Worm (Caenorhabditis elegans) whole organism, young adult: ENCODE results near the gene pas-2.

ENCODE experiments used
- B0261.1 ChIP-seq: sonication (generic microtip); optimal IDR thresholded peaks from 2 replicates; lab custom pipeline; 2016; ENCODE audit warnings: mild to moderate bottlenecking, missing genetic modification characterization, moderate library complexity, missing compliant biosample characterization
- C06A6.2 ChIP-seq: fragments of 200-800 bp; sonication (Bioruptor generic); conservative IDR thresholded peaks from 2 replicates; pipeline ENCODE4 v1.3.6; 2022; ENCODE audit warnings: missing genetic modification characterization, missing compliant biosample characterization
- D2030.7 ChIP-seq: fragments of 200-800 bp; sonication (Bioruptor generic); IDR thresholded peaks from 2 replicates; pipeline ENCODE4 v1.3.6; 2022; ENCODE audit warnings: missing genetic modification reagents, missing genetic modification characterization, missing compliant biosample characterization
- F10E7.11 ChIP-seq: sonication (generic microtip); optimal IDR thresholded peaks from 2 replicates; lab custom pipeline; 2017; ENCODE audit warnings: mild to moderate bottlenecking, missing genetic modification characterization, moderate library complexity, missing compliant biosample characterization
- F23B12.7 ChIP-seq: sonication (generic microtip); optimal IDR thresholded peaks from 2 replicates; lab custom pipeline; 2017; ENCODE audit warnings: missing genetic modification characterization, mild to moderate bottlenecking, missing compliant biosample characterization, antibody characterized with exemption, moderate library complexity; ENCODE audit not compliant: insufficient read depth
- F33H1.4 ChIP-seq: fragments of 200-800 bp; sonication (Bioruptor generic); IDR thresholded peaks from 2 replicates; pipeline ENCODE4 v1.3.6; 2022; ENCODE audit warnings: missing genetic modification reagents, missing genetic modification characterization, missing compliant biosample characterization
- F37B4.10 ChIP-seq: fragments of 200-800 bp; sonication (Bioruptor generic); IDR thresholded peaks from 2 replicates; pipeline ENCODE4 v1.3.6; 2022; ENCODE audit warnings: missing genetic modification characterization, missing compliant biosample characterization
- F49E8.2 ChIP-seq: sonication (generic microtip); optimal IDR thresholded peaks from 3 replicates; lab custom pipeline; 2017; ENCODE audit warnings: missing genetic modification characterization, mild to moderate bottlenecking, missing compliant biosample characterization, antibody characterized with exemption, moderate library complexity; ENCODE audit not compliant: insufficient read depth
- F52B5.7 ChIP-seq: sonication (generic microtip); optimal IDR thresholded peaks from 2 replicates; lab custom pipeline; 2016; ENCODE audit warnings: mild to moderate bottlenecking, missing genetic modification characterization, missing compliant biosample characterization
- F55B11.4 ChIP-seq: sonication (generic microtip); optimal IDR thresholded peaks from 2 replicates; lab custom pipeline; 2016; ENCODE audit warnings: missing compliant biosample characterization, missing genetic modification characterization, borderline replicate concordance; ENCODE audit not compliant: insufficient read depth
- Y79H2A.3 ChIP-seq: fragments of 200-800 bp; sonication (Bioruptor generic); conservative IDR thresholded peaks from 2 replicates; pipeline ENCODE4 v1.3.6; 2022; ENCODE audit warnings: missing genetic modification reagents, missing genetic modification characterization, missing compliant biosample characterization
- Y95B8A.8 ChIP-seq: fragments of 200-800 bp; sonication (Bioruptor generic); IDR thresholded peaks from 2 replicates; pipeline ENCODE4 v1.3.6; 2022; ENCODE audit warnings: missing genetic modification reagents, missing genetic modification characterization, missing compliant biosample characterization
- akir-1 ChIP-seq: fragments of 200-800 bp; sonication (Bioruptor generic); optimal IDR thresholded peaks from 2 replicates; lab custom pipeline; 2018; ENCODE audit warnings: mild to moderate bottlenecking, missing genetic modification characterization, moderate library complexity, missing compliant biosample characterization
- attf-5 ChIP-seq: fragments of 200-800 bp; sonication (Bioruptor generic); optimal IDR thresholded peaks from 2 replicates; lab custom pipeline; 2018; ENCODE audit warnings: mild to moderate bottlenecking, missing genetic modification characterization, missing compliant biosample characterization
- bed-1 ChIP-seq: fragments of 200-800 bp; sonication (Bioruptor generic); IDR thresholded peaks from 2 replicates; pipeline ENCODE4 v1.3.6; 2022; ENCODE audit warnings: missing genetic modification reagents, missing genetic modification characterization, missing compliant biosample characterization
- bed-2 ChIP-seq: fragments of 200-800 bp; sonication (Bioruptor generic); IDR thresholded peaks from 2 replicates; pipeline ENCODE4 v1.3.6; 2022; ENCODE audit warnings: missing genetic modification reagents, missing genetic modification characterization, missing compliant biosample characterization
- cebp-2 ChIP-seq: fragments of 200-800 bp; sonication (Bioruptor generic); IDR thresholded peaks from 2 replicates; pipeline ENCODE4 v1.3.6; 2022; ENCODE audit warnings: missing genetic modification characterization, missing compliant biosample characterization
- ceh-100 ChIP-seq: fragments of 200-800 bp; sonication (Bioruptor generic); IDR thresholded peaks from 2 replicates; pipeline ENCODE4 v1.3.6; 2022; ENCODE audit warnings: missing genetic modification reagents, missing genetic modification characterization, missing compliant biosample characterization
- ceh-27 ChIP-seq: fragments of 200-800 bp; sonication (Bioruptor generic); optimal IDR thresholded peaks from 2 replicates; lab custom pipeline; 2018; ENCODE audit warnings: mild to moderate bottlenecking, missing genetic modification characterization, moderate library complexity, missing compliant biosample characterization
- ceh-40 ChIP-seq: fragments of 200-800 bp; sonication (Bioruptor generic); IDR thresholded peaks from 2 replicates; pipeline ENCODE4 v1.3.6; 2022; ENCODE audit warnings: missing genetic modification characterization, missing compliant biosample characterization
- die-1 ChIP-seq: sonication (generic microtip); optimal IDR thresholded peaks from 2 replicates; lab custom pipeline; 2016; ENCODE audit warnings: missing genotype, mild to moderate bottlenecking, missing genetic modification characterization, missing compliant biosample characterization
- dox-1 ChIP-seq: fragments of 200-800 bp; sonication (Bioruptor generic); IDR thresholded peaks from 2 replicates; pipeline ENCODE4 v1.3.6; 2022; ENCODE audit warnings: missing genetic modification reagents, missing genetic modification characterization, missing compliant biosample characterization
- gei-17 ChIP-seq: fragments of 200-800 bp; sonication (Bioruptor generic); optimal IDR thresholded peaks from 2 replicates; lab custom pipeline; 2018; ENCODE audit warnings: mild to moderate bottlenecking, missing genetic modification characterization, missing compliant biosample characterization
- hsf-1 ChIP-seq: fragments of 200-800 bp; sonication (Bioruptor generic); IDR thresholded peaks from 2 replicates; pipeline ENCODE4 v1.3.6; 2022; ENCODE audit warnings: missing genetic modification reagents, missing genetic modification characterization, missing compliant biosample characterization
- let-526 ChIP-seq: fragments of 200-800 bp; sonication (Bioruptor generic); IDR thresholded peaks from 2 replicates; pipeline ENCODE4 v1.3.6; 2022; ENCODE audit warnings: missing genetic modification reagents, missing genetic modification characterization, missing compliant biosample characterization
- let-607 ChIP-seq, 2 experiments: fragments of 200-800 bp in 1 of 2; sonication (Bioruptor generic) in 1 of 2; sonication (generic microtip) in 1 of 2; optimal IDR thresholded peaks; 2 replicates each; lab custom pipeline; 2016 to 2018; ENCODE audit warnings: mild to moderate bottlenecking in 2 of 2, missing compliant biosample characterization in 2 of 2, missing genetic modification characterization in 2 of 2, moderate library complexity in 2 of 2, missing genotype in 1 of 2
- lin-26 ChIP-seq: fragments of 200-800 bp; sonication (Bioruptor generic); IDR thresholded peaks from 2 replicates; pipeline ENCODE4 v1.3.6; 2022; ENCODE audit warnings: missing genetic modification reagents, missing genetic modification characterization, missing compliant biosample characterization
- lsl-1 ChIP-seq: fragments of 200-800 bp; sonication (Bioruptor generic); optimal IDR thresholded peaks from 2 replicates; lab custom pipeline; 2018; ENCODE audit warnings: mild to moderate bottlenecking, missing genetic modification characterization, moderate library complexity, missing compliant biosample characterization
- lsy-27 ChIP-seq: sonication (generic microtip); optimal IDR thresholded peaks from 2 replicates; lab custom pipeline; 2017; ENCODE audit warnings: missing genetic modification characterization, mild to moderate bottlenecking, missing compliant biosample characterization, antibody characterized with exemption, missing genotype, borderline replicate concordance; ENCODE audit not compliant: insufficient read depth
- madf-8 ChIP-seq: fragments of 200-800 bp; sonication (Bioruptor generic); conservative IDR thresholded peaks from 2 replicates; pipeline ENCODE4 v1.3.6; 2022; ENCODE audit warnings: missing genetic modification reagents, missing genetic modification characterization, missing compliant biosample characterization
- mcd-1 ChIP-seq: fragments of 200-800 bp; sonication (Bioruptor generic); IDR thresholded peaks from 2 replicates; pipeline ENCODE4 v1.3.6; 2022; ENCODE audit warnings: missing genetic modification reagents, missing genetic modification characterization, missing compliant biosample characterization
- mes-4 ChIP-seq: sonication (generic microtip); optimal IDR thresholded peaks from 2 replicates; lab custom pipeline; 2016; ENCODE audit warnings: missing genotype, missing genetic modification characterization, missing compliant biosample characterization
- nfya-1 ChIP-seq: sonication (generic microtip); optimal IDR thresholded peaks from 2 replicates; lab custom pipeline; 2017; ENCODE audit warnings: antibody characterized with exemption, missing compliant biosample characterization, missing genetic modification characterization, borderline replicate concordance; ENCODE audit not compliant: insufficient read depth
- nfyb-1 ChIP-seq: fragments of 200-800 bp; sonication (Bioruptor generic); IDR thresholded peaks from 2 replicates; pipeline ENCODE4 v1.3.6; 2022; ENCODE audit warnings: missing genetic modification reagents, missing genetic modification characterization, missing compliant biosample characterization
- nhr-120 ChIP-seq: fragments of 200-800 bp; sonication (Bioruptor generic); IDR thresholded peaks from 2 replicates; pipeline ENCODE4 v1.3.6; 2022; ENCODE audit warnings: missing genetic modification characterization, missing compliant biosample characterization
- pbrm-1 ChIP-seq: fragments of 200-800 bp; sonication (Bioruptor generic); IDR thresholded peaks from 2 replicates; pipeline ENCODE4 v1.3.6; 2022; ENCODE audit warnings: missing genetic modification reagents, missing genetic modification characterization, missing compliant biosample characterization
- pha-4 ChIP-seq: fragments of 150-350 bp; sonication (generic microtip); optimal IDR thresholded peaks from 2 replicates; lab custom pipeline; 2014; ENCODE audit warnings: missing biosample characterization, missing genetic modification reagents, missing genetic modification characterization
- rpc-1 ChIP-seq, 2 experiments: fragments of 150-350 bp in 1 of 2; sonication (generic microtip) in 1 of 2; optimal IDR thresholded peaks; 2 replicates each; lab custom pipeline; 2014 to 2018; ENCODE audit warnings: missing biosample characterization in 1 of 2, missing genetic modification characterization in 1 of 2, missing genetic modification reagents in 1 of 2, missing genotype in 1 of 2
- sea-2 ChIP-seq: fragments of 200-800 bp; sonication (Bioruptor generic); IDR thresholded peaks from 2 replicates; pipeline ENCODE4 v1.3.6; 2022; ENCODE audit warnings: missing genetic modification characterization, missing compliant biosample characterization
- sptf-2 ChIP-seq: fragments of 200-800 bp; sonication (Bioruptor generic); optimal IDR thresholded peaks from 2 replicates; lab custom pipeline; 2018; ENCODE audit warnings: mild to moderate bottlenecking, missing genetic modification characterization, missing compliant biosample characterization
- tbx-9 ChIP-seq: sonication (generic microtip); optimal IDR thresholded peaks from 2 replicates; lab custom pipeline; 2016; ENCODE audit warnings: borderline replicate concordance, missing genetic modification characterization, inconsistent platforms, missing compliant biosample characterization
- tlf-1 ChIP-seq: fragments of 200-800 bp; sonication (Bioruptor generic); optimal IDR thresholded peaks from 2 replicates; lab custom pipeline; 2018; ENCODE audit warnings: mild to moderate bottlenecking, missing genetic modification characterization, missing compliant biosample characterization
- unc-62 ChIP-seq: fragments of 150-350 bp; optimal IDR thresholded peaks from 2 replicates; lab custom pipeline; 2014; ENCODE audit warnings: missing biosample characterization, missing genetic modification reagents, missing genetic modification characterization
- zim-3 ChIP-seq: sonication (generic microtip); optimal IDR thresholded peaks from 2 replicates; lab custom pipeline; 2017; ENCODE audit warnings: mild to moderate bottlenecking, missing genetic modification characterization, moderate library complexity, missing compliant biosample characterization
- ztf-18 ChIP-seq: sonication (generic microtip); optimal IDR thresholded peaks from 2 replicates; lab custom pipeline; 2016; ENCODE audit warnings: missing genotype, mild to moderate bottlenecking, missing genetic modification characterization, missing compliant biosample characterization
- ztf-22 ChIP-seq: fragments of 200-800 bp; sonication (Bioruptor generic); optimal IDR thresholded peaks from 2 replicates; lab custom pipeline; 2018; ENCODE audit warnings: mild to moderate bottlenecking, missing genetic modification characterization, moderate library complexity, missing compliant biosample characterization

The pas-2 gene

DNA sequence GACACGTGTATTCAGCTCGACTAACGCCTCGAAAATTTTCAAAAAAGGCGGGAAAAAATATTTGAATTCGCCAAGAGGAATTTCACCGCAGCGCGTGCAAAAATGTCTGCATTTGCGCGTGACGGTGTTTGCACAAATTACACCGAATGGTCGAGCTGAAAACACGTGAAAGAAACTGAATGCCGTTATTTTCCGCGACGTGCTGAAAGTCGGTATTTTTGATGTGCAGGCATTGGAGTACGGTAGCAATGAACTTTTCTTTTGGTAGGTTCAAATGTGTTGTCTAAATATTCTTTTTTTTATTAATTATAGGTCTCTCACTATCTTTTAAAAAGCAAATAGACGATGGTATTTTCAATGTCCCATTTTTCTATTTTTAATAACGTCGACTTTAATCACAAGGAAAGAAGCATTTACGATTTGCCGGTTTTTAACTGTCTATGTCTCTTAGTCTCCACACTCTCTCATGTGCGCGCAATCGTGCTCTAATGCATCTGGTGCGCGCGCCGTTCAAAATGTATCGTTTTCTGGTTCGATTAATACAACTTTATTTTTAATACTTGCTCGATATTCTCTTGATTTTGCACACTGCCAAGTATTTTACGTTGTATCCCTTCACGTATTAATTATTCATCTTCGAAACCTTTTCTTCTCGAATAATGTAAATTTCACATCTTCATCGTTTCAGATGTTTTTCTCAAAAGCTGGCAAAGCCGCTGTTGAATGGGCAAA lies 43.4 kb downstream of the pas-2 start, which contains the start of the genes C29A12.1 and lig-1 (continued):
- TF ChIP-seq let-607 (tag; optimal IDR thresholded peaks at IDR 0.05; lab: Kevin White, UChicago) = no peak
- TF ChIP-seq attf-5 (GFP tag; lab: Kevin White, UChicago) = peak; percentile 44
- no peak for TF ChIP-seq nhr-120 (GFP tag; lab: Robert Waterston, UW)
- TF ChIP-seq unc-62 = no peak
- no peak for TF ChIP-seq ceh-40 (GFP tag; lab: Robert Waterston, UW)
- no peak for TF ChIP-seq cebp-2
- no peak for TF ChIP-seq C06A6.2 (GFP tag; lab: Robert Waterston, UW)
- no peak for TF ChIP-seq Y79H2A.3 (GFP tag; lab: Robert Waterston, UW)
- peak; percentile 93 for TF ChIP-seq D2030.7
- no peak for TF ChIP-seq ceh-27 (GFP tag; lab: Kevin White, UChicago)
- peak; percentile 68 for TF ChIP-seq mcd-1 (GFP tag; lab: Robert Waterston, UW)
- TF ChIP-seq ztf-22 (GFP tag; lab: Kevin White, UChicago) = no peak
- no peak for TF ChIP-seq lsy-27 (tag; lab: Kevin White, UChicago)
- no peak for TF ChIP-seq bed-2 (GFP tag; lab: Robert Waterston, UW)
- peak; percentile 26 for TF ChIP-seq ztf-18
- 0 out of 2 replicates have a peak, but pooled peaks have one; percentile 8 for TF ChIP-seq Y95B8A.8
- no peak for TF ChIP-seq sptf-2 (GFP tag; lab: Kevin White, UChicago)
- no peak for TF ChIP-seq nfya-1 (tag; lab: Kevin White, UChicago)
- TF ChIP-seq F55B11.4 (tag; lab: Kevin White, UChicago) = no peak
- TF ChIP-seq lin-26 (GFP tag; lab: Robert Waterston, UW) = 0 out of 2 replicates have a peak, but pooled peaks have one; percentile 18
- no peak for TF ChIP-seq let-526 (GFP tag; lab: Robert Waterston, UW)
- TF ChIP-seq lsl-1 (GFP tag; lab: Kevin White, UChicago) = peak; percentile 87
- TF ChIP-seq F49E8.2 (tag; lab: Kevin White, UChicago) = peak; percentile 73
- 0 out of 2 replicates have a peak, but pooled peaks have one; percentile 35 for TF ChIP-seq ceh-100
- TF ChIP-seq die-1 (tag; lab: Kevin White, UChicago) = no peak
- TF ChIP-seq F52B5.7 (tag; lab: Kevin White, UChicago) = no peak
- TF ChIP-seq bed-1 (GFP tag; lab: Robert Waterston, UW) = no peak
- no peak for TF ChIP-seq F37B4.10 (GFP tag; lab: Robert Waterston, UW)
- TF ChIP-seq hsf-1 (GFP tag; lab: Robert Waterston, UW) = 0 out of 2 replicates have a peak, but pooled peaks have one; percentile 57
- no peak for TF ChIP-seq gei-17 (GFP tag; lab: Kevin White, UChicago)
- no peak for TF ChIP-seq B0261.1 (tag; lab: Kevin White, UChicago)
- no peak for TF ChIP-seq pha-4 (tag; lab: Kevin White, UChicago)
- TF ChIP-seq nfyb-1 (GFP tag; lab: Robert Waterston, UW) = no peak
- no peak for TF ChIP-seq tbx-9
- peak; percentile 51 for TF ChIP-seq F33H1.4 (GFP tag; lab: Robert Waterston, UW)
- no peak for TF ChIP-seq akir-1 (GFP tag; lab: Kevin White, UChicago)
- TF ChIP-seq F23B12.7 = peak; percentile 27
- TF ChIP-seq rpc-1 (optimal IDR thresholded peaks at IDR 0.05; lab: Kevin White, UChicago) = no peak
- TF ChIP-seq rpc-1 (tag; optimal IDR thresholded peaks at IDR 0.05; lab: Kevin White, UChicago) = no peak
- TF ChIP-seq sea-2 = no peak
- TF ChIP-seq F10E7.11 = no peak
- peak; percentile 41 for TF ChIP-seq tlf-1 (GFP tag; lab: Kevin White, UChicago)
- TF ChIP-seq zim-3 (tag; lab: Kevin White, UChicago) = no peak
- TF ChIP-seq dox-1 (GFP tag; lab: Robert Waterston, UW) = peak; percentile 79
- TF ChIP-seq madf-8 = peak; percentile 65
- peak; percentile 30; the same call in 1 of the 2 replicates for TF ChIP-seq pbrm-1 (GFP tag; lab: Robert Waterston, UW)
- TF ChIP-seq mes-4 = no peak
